Fruit fly (Drosophila melanogaster): ENCODE results near the gene mthl6.

dm6 chr3L:7475270-7475669, 10.5 kb upstream of the mthl6 start, which contains the start of gene CG43292:
- no peak for TF ChIP-seq pad (GFP tag; optimal IDR thresholded peaks at IDR 0.05)
- TF ChIP-seq tj (GFP tag; optimal IDR thresholded peaks at IDR 0.05) = no peak
- TF ChIP-seq CG11617 (GFP tag; optimal IDR thresholded peaks at IDR 0.05) = no peak
- TF ChIP-seq cnc (optimal IDR thresholded peaks at IDR 0.05) = no peak
- no peak for TF ChIP-seq cic (GFP tag; optimal IDR thresholded peaks at IDR 0.05)
- TF ChIP-seq CG1620 (GFP tag; optimal IDR thresholded peaks at IDR 0.05) = no peak
- no peak for TF ChIP-seq Mnt (GFP tag; optimal IDR thresholded peaks at IDR 0.05)
- no peak for TF ChIP-seq bab1 (GFP tag; optimal IDR thresholded peaks at IDR 0.05)
- no peak for TF ChIP-seq Clk (GFP tag; optimal IDR thresholded peaks at IDR 0.05)
